Fruit fly (Drosophila melanogaster): Measurements from ENCODE around the gene CG2604.

CG2604 gene

DNA sequence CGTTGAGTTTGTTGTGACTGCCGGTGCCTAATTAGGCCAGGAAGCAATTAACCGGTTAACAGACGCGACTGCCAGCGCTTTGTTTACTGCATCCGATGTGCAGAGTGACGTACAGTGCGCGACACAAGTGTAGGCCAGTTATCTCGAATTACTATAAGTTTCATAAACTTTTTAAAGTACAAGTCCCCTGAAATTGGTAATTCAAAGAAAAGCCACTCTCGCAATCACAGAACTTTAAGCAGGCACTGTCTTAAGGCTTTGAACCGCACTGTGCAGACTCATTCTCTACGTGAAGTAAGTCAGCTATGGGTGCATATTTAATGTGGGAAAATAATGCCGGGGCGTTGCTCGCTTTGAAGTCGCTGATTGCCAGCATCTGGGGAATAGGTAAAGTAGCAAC, 13.7 kb downstream of the CG2604 start (continued):
- peak; percentile 25 for TF ChIP-seq Six4 (GFP tag; optimal IDR thresholded peaks at IDR 0.05)
- peak; percentile 59 for TF ChIP-seq gem (tag; optimal IDR thresholded peaks at IDR 0.05)
- 0 out of 3 replicates have a peak, but pooled peaks have one; percentile 21 for TF ChIP-seq CG3726 (GFP tag; IDR thresholded peaks at IDR 0.05)
- TF ChIP-seq CG6254 (GFP tag; optimal IDR thresholded peaks at IDR 0.05) = peak; percentile 41
- 0 out of 2 replicates have a peak, but pooled peaks have one; percentile 35 for TF ChIP-seq CG11696 (GFP tag; IDR thresholded peaks at IDR 0.05)
- no peak for TF ChIP-seq ems (GFP tag; optimal IDR thresholded peaks at IDR 0.05)
- TF ChIP-seq bcd (GFP tag; optimal IDR thresholded peaks at IDR 0.05) = peak; percentile 20
- no peak for TF ChIP-seq repo (GFP tag; optimal IDR thresholded peaks at IDR 0.05)
- no peak for TF ChIP-seq CG6813 (GFP tag; optimal IDR thresholded peaks at IDR 0.05)
- TF ChIP-seq CG4404 (GFP tag; IDR thresholded peaks at IDR 0.05) = no peak
- TF ChIP-seq hb (GFP tag; IDR thresholded peaks at IDR 0.05; ENCODE audit: partially characterized antibody) = no peak
- TF ChIP-seq CG2678 (tag; optimal IDR thresholded peaks at IDR 0.05) = peak; percentile 47
- TF ChIP-seq CG9727 (GFP tag; optimal IDR thresholded peaks at IDR 0.05) = no peak
- TF ChIP-seq CG17385 (GFP tag; optimal IDR thresholded peaks at IDR 0.05) = no peak
- TF ChIP-seq prd (optimal IDR thresholded peaks at IDR 0.05) = no peak
- TF ChIP-seq prd (GFP tag; IDR thresholded peaks at IDR 0.05) = peak; percentile 68; the same call in 1 of the 3 replicates
- TF ChIP-seq Scr (GFP tag; IDR thresholded peaks at IDR 0.05; ENCODE audit: partially characterized antibody) = no peak
- no peak for TF ChIP-seq CG3847 (GFP tag; IDR thresholded peaks at IDR 0.05)
- TF ChIP-seq mirr (GFP tag; optimal IDR thresholded peaks at IDR 0.05) = no peak
- peak; percentile 91 for TF ChIP-seq Ets65A (GFP tag)
- TF ChIP-seq sisA (GFP tag; IDR thresholded peaks at IDR 0.05) = peak; percentile 65
- peak; percentile 41 for TF ChIP-seq CG6689 (GFP tag; IDR thresholded peaks at IDR 0.05)
- no peak for TF ChIP-seq CG10274 (GFP tag; optimal IDR thresholded peaks at IDR 0.05)
- no peak for TF ChIP-seq CG12236 (GFP tag; optimal IDR thresholded peaks at IDR 0.05)
- TF ChIP-seq CG3281 (GFP tag; optimal IDR thresholded peaks at IDR 0.05) = no peak
- TF ChIP-seq CG12769 (tag; optimal IDR thresholded peaks at IDR 0.05) = peak; percentile 10
- no peak for TF ChIP-seq Doc2 (GFP tag; IDR thresholded peaks at IDR 0.05)
- no peak for TF ChIP-seq pnt (GFP tag; optimal IDR thresholded peaks at IDR 0.05)
- TF ChIP-seq slou (GFP tag; optimal IDR thresholded peaks at IDR 0.05) = no peak
- TF ChIP-seq sc (optimal IDR thresholded peaks at IDR 0.05) = no peak
- peak; percentile 38 for TF ChIP-seq sc (GFP tag; optimal IDR thresholded peaks at IDR 0.05)
- TF ChIP-seq Asciz (GFP tag; optimal IDR thresholded peaks at IDR 0.05) = peak; percentile 59
- TF ChIP-seq CG12299 (tag; optimal IDR thresholded peaks at IDR 0.05) = no peak
- peak; percentile 55 for TF ChIP-seq CG2712 (tag; optimal IDR thresholded peaks at IDR 0.05)
- TF ChIP-seq Ptx1 (GFP tag; IDR thresholded peaks at IDR 0.05) = peak; percentile 54; the same call in 1 of the 2 replicates
- TF ChIP-seq esg (GFP tag; conservative IDR thresholded peaks at IDR 0.05) = peak; percentile 37; the same call in 1 of the 2 replicates
- no peak for TF ChIP-seq Doc3 (GFP tag; IDR thresholded peaks at IDR 0.05; ENCODE audit: partially characterized antibody)
- TF ChIP-seq Hr78 (GFP tag; optimal IDR thresholded peaks at IDR 0.05) = no peak
- no peak for TF ChIP-seq eve (GFP tag; optimal IDR thresholded peaks at IDR 0.05)
- peak; percentile 13 for TF ChIP-seq CG9437 (GFP tag; optimal IDR thresholded peaks at IDR 0.05)
- TF ChIP-seq CG12219 (GFP tag; optimal IDR thresholded peaks at IDR 0.05) = peak; percentile 11
- TF ChIP-seq sna (GFP tag; IDR thresholded peaks at IDR 0.05; ENCODE audit: partially characterized antibody) = no peak
- TF ChIP-seq MESR4 (GFP tag; optimal IDR thresholded peaks at IDR 0.05) = no peak
- no peak for TF ChIP-seq Fer1 (GFP tag; optimal IDR thresholded peaks at IDR 0.05)
- no peak for TF ChIP-seq CG14965 (GFP tag; optimal IDR thresholded peaks at IDR 0.05; ENCODE audit: borderline replicate concordance)
- TF ChIP-seq inv (GFP tag; IDR thresholded peaks at IDR 0.05; ENCODE audit: partially characterized antibody) = no peak
- peak; percentile 41; the same call in 1 of the 3 replicates for TF ChIP-seq sr (GFP tag; IDR thresholded peaks at IDR 0.05)
- peak; percentile 27 for TF ChIP-seq CG1647 (GFP tag; optimal IDR thresholded peaks at IDR 0.05)
- TF ChIP-seq lilli (GFP tag; optimal IDR thresholded peaks at IDR 0.05) = no peak
- peak; percentile 40 for TF ChIP-seq CG12391 (tag; optimal IDR thresholded peaks at IDR 0.05)
